Worm (Caenorhabditis elegans): ENCODE results near the gene F58F12.12.

ce11 chrII:6425993-6426392 lies 45.0 kb downstream of the F58F12.12 start, which contains the start of gene col-75:
- TF ChIP-seq unc-62 (GFP tag; optimal IDR thresholded peaks at IDR 0.05) (no peak), flh-1 (GFP tag; optimal IDR thresholded peaks at IDR 0.05) (no peak), ztf-11 (tag; optimal IDR thresholded peaks at IDR 0.05) (no peak), elt-3 (tag; optimal IDR thresholded peaks at IDR 0.05) (no peak), lsy-2 (tag; optimal IDR thresholded peaks at IDR 0.05) (no peak), pha-4 (tag; optimal IDR thresholded peaks at IDR 0.05) (no peak), elt-1 (tag; optimal IDR thresholded peaks at IDR 0.05; ENCODE audit: borderline replicate concordance, insufficient read depth) (no peak), tbx-8 (GFP tag; optimal IDR thresholded peaks at IDR 0.05) (no peak), nhr-76 (tag; optimal IDR thresholded peaks at IDR 0.05) (no peak), M03D4.4 (tag; optimal IDR thresholded peaks at IDR 0.05) (no peak), blmp-1 (tag; optimal IDR thresholded peaks at IDR 0.05) (no peak), lin-13 (tag; optimal IDR thresholded peaks at IDR 0.05) (no peak), ces-1 (GFP tag; optimal IDR thresholded peaks at IDR 0.05) (no peak)
